Fruit fly (Drosophila melanogaster) ovary, adult (tissue): ENCODE results near the gene CG9072.

Experiments used
- CG17801 ChIP-seq: fragments of 200-800 bp; optimal IDR thresholded peaks from 2 replicates; lab custom pipeline; 2019; ENCODE audit warnings: missing biosample characterization, mild to moderate bottlenecking, missing genetic modification characterization, moderate library complexity; ENCODE audit not compliant: partially characterized antibody

CG9072 gene

dm6 chrX:15095942-15096341 is at the start of gene CG9072:
Gene CG9072, minus strand, starts transcription at chrX:15096042.
- no peak for TF ChIP-seq CG17801

DNA sequence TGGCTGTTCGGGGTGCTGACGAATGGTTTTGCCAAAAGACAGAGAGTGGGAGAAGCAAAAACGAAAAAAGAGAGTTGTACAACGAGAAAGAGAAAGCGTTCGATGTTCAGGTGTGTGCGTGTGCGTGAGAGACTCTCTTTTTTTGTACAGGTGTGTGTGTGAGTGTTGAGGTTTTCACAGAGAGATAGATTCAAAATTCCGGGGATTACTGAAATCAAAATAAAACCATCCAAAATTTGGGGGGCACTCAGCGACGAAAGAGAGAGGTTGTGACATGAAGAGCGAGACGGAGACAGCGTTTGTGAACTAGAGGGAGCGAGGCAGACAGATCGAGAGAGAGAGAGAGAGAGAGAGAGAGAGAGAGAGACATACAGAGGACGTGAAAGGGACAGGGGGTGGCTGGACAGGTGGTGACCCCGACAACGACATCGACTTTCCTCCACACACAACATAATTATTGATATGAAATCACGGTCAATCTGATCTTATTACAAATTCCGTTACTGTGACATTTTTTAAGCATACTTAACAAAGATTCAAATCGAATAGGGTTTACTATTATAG is 47.5 kb upstream of the CG9072 start:
- TF ChIP-seq CG17801: no peak

DNA sequence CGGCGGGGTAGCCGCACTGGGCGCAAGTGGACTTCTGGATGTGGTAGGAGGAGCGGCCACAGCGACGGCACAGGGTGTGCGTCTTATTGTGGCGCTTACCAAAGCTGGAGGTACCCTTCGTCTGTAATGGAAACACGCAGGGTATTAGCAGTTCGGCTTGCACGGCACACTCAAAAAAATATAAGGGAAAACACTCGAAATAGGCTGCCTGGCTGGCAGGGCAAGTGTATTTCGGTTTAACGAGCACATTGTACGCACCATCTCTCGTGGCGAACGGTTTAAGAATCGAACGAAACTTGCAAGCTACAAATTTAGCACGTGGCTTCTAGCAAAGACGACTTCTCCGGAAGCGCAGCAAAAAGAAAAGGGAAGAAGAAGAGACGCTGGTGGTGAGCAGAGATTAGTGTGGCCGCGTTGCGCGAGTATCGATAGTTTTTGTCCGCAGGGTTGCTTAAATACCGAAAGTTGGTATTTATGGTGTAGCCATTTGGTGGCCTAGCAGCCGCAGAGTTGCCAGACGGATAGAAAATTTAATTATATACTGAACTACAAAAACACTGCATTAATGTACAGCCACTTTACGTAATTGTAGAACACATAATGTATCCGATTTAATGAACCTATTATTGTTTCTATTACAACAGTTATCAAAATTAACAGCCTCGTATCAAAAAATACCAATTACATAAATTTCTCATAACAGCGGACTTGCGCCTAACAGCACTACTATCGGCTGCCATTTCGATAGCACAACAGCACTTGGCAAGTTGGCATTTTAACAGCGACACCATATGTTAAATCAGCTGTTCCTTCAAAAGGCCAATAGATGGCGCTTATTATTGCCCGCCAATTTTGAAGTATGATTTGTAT is 43.4 kb upstream of the CG9072 start, which contains the start of gene RpL37-1:
TSS of gene RpL37-1 (minus strand) at position 374 of the 870 bp plus-strand sequence.
- TF ChIP-seq CG17801: peak; percentile 56

- TF ChIP-seq CG17801: peak; percentile 4
Measured at dm6 chrX:15137241-15137640, 41.4 kb upstream of the CG9072 start.

DNA sequence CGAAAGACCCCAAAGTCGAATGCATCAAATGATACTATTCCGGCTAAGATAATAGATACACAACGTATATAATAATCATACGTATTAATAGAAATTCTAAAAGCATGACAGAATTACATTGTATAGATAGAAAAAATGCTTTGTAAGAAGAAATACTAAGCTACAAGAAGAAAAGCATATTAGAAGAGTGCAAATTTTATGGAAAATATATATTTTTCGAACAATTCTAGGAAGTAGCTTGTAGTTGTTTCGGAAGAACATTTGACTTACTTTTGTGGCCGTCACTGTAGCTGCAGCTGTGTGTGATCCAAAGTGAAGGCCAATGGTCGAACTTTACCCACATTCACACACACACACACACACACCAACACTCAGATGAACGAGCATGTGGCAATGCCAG is 36.2 kb upstream of the CG9072 start:
- TF ChIP-seq CG17801: peak; percentile 9

DNA sequence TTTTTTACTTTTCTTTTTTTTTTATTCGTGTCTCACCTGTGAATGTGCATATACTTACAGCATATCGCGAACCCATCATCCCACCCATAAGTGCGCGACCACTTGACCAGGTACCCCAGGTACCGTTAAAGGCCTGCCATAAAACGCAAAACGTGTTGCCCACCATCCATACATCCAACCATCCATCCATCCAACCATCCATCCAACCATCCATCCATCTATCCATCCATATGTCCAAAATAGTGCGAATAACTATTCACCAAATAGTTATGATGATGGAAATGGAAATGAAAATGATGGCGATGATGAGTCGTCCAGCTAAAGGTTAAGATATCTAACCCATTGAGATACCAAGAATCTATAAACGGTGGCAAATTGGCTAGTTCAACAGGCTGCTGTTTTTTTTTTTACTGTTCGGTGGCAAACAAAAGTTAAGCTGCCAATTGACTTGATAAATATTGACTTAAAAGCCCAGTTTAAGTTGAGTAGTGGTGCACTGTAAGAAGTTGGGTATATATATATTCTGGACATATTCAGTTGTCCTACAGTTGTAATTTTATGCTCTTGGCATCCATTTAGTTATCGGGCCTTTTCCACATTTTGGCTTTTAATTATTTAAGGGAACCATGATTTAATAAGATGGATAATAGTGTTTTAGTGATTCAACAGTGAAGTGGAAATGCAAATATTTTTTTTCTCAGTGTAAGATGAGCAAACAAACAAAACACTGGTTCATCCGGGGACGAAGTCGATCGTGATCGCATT is 32.2 kb upstream of the CG9072 start:
- no peak for TF ChIP-seq CG17801

- TF ChIP-seq CG17801: no peak
Measured at dm6 chrX:15125496-15125895, 29.7 kb upstream of the CG9072 start, which contains the start of gene drd. Gene drd, plus strand, starts transcription at chrX:15125753.

DNA sequence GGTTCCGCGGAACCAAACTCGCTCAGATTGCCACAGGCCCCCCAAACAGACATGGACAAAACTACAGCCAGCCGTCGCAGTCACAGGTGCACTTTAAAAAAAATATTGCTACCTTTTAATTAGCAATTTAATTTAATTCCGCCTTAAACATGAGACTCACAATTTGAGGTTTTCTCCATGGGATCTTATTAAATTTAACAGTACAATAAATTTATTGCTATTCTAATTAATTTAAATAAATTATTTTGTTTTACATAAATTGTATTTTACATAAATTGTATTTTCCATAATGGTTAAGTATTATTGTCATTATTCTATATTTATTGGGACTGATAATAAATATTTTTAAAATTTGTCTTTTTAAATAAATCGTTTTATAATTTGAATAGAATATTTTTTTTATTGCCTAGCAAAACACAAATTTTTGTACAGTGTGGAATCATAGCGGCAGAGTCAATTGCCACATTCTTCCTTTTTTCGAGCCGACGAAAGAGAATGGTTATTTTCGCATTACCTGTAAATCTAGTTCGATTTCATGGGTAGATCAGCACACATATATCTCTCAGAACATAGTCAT is 27.7 kb upstream of the CG9072 start:
- no peak for TF ChIP-seq CG17801

DNA sequence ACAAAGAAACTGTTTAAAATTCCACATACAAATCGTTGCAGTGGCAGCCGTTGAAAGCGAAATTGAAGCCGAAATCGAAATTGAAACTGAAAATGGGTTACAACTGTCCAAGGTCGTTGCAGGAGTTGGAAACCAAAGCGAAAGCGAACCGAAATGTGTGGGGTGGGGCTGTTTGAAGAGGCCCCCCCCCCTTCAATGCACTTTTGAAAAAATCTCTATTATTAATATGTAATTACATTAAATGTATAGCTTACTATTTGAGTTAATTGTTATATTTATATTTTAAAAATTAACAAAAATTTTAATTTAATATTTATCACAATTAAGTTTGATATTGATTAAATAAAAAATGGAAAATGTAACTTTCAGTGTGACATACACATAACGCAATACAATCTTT is 25.9 kb upstream of the CG9072 start:
- no peak for TF ChIP-seq CG17801

DNA sequence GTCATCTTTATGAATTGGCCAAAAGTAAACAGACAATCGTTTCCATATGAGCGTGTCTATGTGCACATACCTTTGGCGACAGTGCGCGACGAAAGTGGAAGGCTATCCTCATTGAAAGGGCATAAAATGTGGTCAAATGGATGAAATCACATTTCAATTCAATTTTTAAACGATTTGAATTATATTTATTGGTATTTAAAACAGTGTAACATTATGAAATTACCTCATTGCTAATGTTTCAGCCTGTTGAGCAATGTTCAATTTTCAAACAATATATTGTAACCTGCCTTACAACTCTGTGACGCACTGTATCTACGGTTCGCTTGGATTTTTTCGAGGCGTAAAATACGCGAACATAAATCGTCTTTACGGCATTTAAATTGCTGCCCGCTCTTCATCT is 24.3 kb upstream of the CG9072 start:
- TF ChIP-seq CG17801: peak; percentile 1

DNA sequence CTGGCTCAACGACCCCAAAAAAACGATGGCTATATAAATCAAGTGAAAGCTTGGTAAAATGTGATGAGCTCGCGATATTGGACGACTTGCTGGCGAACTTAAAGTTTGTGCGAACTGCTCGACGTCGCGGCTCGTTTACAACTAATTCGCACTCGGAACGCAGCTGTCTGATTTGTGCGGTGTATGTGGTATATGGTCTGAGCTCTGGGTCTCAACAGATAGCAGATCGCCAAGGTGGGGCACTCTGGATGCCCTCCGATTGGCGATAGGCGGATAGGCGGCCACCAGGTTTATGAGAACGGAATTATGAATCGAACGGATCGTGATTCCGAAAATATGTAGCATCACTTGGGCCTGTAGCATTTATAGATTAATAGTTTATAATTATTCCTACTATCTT is 20.6 kb upstream of the CG9072 start, which contains the start of gene Cyp4s3:
TSS of gene Cyp4s3 (minus strand) at position 146 of the 400 bp plus-strand sequence.
- no peak for TF ChIP-seq CG17801

DNA sequence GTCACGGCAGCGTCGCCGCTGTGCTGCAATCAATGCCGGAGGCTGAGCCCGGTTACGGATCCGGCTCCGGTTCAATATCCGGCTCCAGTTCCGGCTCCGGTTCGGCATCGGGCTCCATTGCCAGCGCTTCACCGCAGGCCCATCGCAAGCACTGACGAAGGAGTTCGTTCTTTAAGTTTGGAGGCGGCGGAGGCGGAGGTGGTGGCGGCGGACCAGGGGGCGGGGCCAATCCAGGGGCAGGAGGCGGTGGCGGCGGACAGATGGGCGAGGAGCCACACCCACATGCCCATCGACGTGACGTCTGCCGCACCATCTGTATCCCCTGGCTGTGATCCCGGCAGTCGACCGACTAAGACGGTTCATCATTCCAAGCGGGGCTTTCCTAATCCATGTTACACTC is 16.0 kb upstream of the CG9072 start:
- no peak for TF ChIP-seq CG17801

dm6 chrX:15091159-15091558 is 4.7 kb downstream of the CG9072 start:
- no peak for TF ChIP-seq CG17801

DNA sequence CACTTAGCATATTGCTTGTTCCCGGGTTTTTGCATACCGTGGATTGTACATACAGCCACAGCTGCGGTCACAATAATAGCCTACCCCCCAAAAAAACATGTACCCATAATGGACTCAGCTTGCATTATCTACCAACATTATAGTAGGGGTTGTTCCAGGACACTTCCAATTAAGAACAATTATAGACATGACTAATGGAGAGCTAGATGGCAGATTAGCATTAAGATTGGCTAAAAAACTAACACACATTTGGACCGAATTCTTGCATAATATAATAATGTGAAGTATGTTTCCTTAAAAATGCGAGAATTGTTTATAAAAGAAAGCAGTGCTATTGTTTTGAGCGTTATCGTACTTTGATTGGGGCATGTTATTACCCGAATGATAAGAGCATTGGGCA is 5.5 kb downstream of the CG9072 start:
- no peak for TF ChIP-seq CG17801

- no peak for TF ChIP-seq CG17801
Measured at dm6 chrX:15089146-15089698, 6.6 kb downstream of the CG9072 start, which contains the start of gene Rab3-GEF. Gene Rab3-GEF, plus strand, starts transcription at chrX:15089682.

DNA sequence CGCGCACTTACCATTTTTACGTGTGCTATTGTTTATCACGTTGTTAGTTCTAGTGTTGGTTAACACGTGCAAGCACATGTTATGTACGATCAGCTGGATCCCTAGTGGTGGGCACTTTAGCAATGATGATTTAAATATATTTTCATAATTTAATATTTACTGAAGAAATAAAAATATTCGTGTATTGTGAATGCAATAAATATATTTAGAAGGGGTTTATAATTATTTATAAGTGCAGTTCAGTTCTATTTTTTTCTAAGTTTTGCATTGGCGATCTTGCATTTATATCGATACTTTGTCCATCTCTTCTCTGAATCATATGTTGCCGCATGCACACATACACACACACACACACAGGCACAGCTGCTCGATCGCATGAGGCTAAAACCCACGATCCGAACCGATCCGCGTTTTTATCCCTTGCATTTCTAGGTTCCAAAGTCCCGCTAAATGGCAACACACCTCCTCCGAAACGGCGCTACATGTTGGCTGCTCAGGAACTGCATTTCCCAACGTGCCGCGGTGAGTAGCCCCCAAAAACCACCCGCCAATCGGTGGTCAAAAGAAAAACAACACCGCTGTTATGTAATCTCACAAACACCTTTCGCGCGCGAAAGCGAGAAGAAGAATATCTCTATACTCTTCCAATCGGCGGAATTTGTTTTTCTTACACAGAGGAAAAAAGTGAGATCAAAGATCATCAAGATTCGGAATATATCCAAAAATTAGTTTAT is 9.9 kb downstream of the CG9072 start, which contains the start of the genes CG15027 and Dbct:
TSS of gene CG15027 (minus strand) at position 51 of the 734 bp plus-strand sequence.
TSS of gene Dbct (plus strand) at position 349 of the 734 bp plus-strand sequence.
- peak; percentile 92 for TF ChIP-seq CG17801
